Worm (Caenorhabditis elegans) whole organism, mixed stage, embryonic: Measurements from ENCODE around the gene clec-72.

ENCODE experiments used
- M03D4.4 ChIP-seq: sonication (generic microtip); optimal IDR thresholded peaks from 2 replicates; lab custom pipeline; 2017; ENCODE audit warnings: mild to moderate bottlenecking, missing genetic modification characterization, missing compliant biosample characterization
- bed-3 ChIP-seq: fragments of 200-800 bp; sonication (Bioruptor generic); optimal IDR thresholded peaks from 3 replicates; lab custom pipeline; 2018; ENCODE audit warnings: mild to moderate bottlenecking, missing genetic modification characterization, moderate library complexity, missing compliant biosample characterization
- blmp-1 ChIP-seq: fragments of 150-350 bp; optimal IDR thresholded peaks from 2 replicates; lab custom pipeline; 2014; ENCODE audit warnings: missing biosample characterization, missing genetic modification characterization
- ceh-39 ChIP-seq: fragments of 150-350 bp; optimal IDR thresholded peaks from 2 replicates; lab custom pipeline; 2014; ENCODE audit warnings: missing biosample characterization, missing genetic modification characterization
- ceh-43 ChIP-seq: fragments of 200-800 bp; sonication (Bioruptor generic); optimal IDR thresholded peaks from 2 replicates; lab custom pipeline; 2018; ENCODE audit warnings: mild to moderate bottlenecking, missing genetic modification characterization, moderate library complexity, missing compliant biosample characterization
- ces-1 ChIP-seq: fragments of 150-350 bp; optimal IDR thresholded peaks from 2 replicates; lab custom pipeline; 2014; ENCODE audit warnings: missing biosample characterization, missing genetic modification reagents, missing genetic modification characterization
- cnd-1 ChIP-seq: fragments of 200-800 bp; sonication (Bioruptor generic); optimal IDR thresholded peaks from 2 replicates; lab custom pipeline; 2018; ENCODE audit warnings: mild to moderate bottlenecking, missing genetic modification characterization, missing compliant biosample characterization
- drap-1 ChIP-seq: fragments of 200-800 bp; sonication (Bioruptor generic); optimal IDR thresholded peaks from 3 replicates; lab custom pipeline; 2018; ENCODE audit warnings: mild to moderate bottlenecking, missing genetic modification characterization, missing compliant biosample characterization
- elt-1 ChIP-seq: sonication (generic microtip); optimal IDR thresholded peaks from 2 replicates; lab custom pipeline; 2017; ENCODE audit warnings: missing genetic modification characterization, mild to moderate bottlenecking, missing compliant biosample characterization, antibody characterized with exemption, moderate library complexity, borderline replicate concordance; ENCODE audit not compliant: insufficient read depth
- elt-3 ChIP-seq: fragments of 150-350 bp; optimal IDR thresholded peaks from 2 replicates; lab custom pipeline; 2014; ENCODE audit warnings: missing biosample characterization, missing genetic modification characterization
- ham-2 ChIP-seq: fragments of 200-800 bp; sonication (Bioruptor generic); optimal IDR thresholded peaks from 2 replicates; lab custom pipeline; 2018; ENCODE audit warnings: mild to moderate bottlenecking, missing genetic modification characterization, missing compliant biosample characterization
- hlh-1 ChIP-seq: fragments of 150-350 bp; optimal IDR thresholded peaks from 2 replicates; lab custom pipeline; 2014; ENCODE audit warnings: missing biosample characterization, missing genetic modification reagents, missing genetic modification characterization
- lin-32 ChIP-seq: fragments of 200-800 bp; sonication (Bioruptor generic); optimal IDR thresholded peaks from 2 replicates; lab custom pipeline; 2018; ENCODE audit warnings: mild to moderate bottlenecking, missing genetic modification characterization, missing compliant biosample characterization
- lsy-2 ChIP-seq: fragments of 150-350 bp; optimal IDR thresholded peaks from 2 replicates; lab custom pipeline; 2014; ENCODE audit warnings: missing biosample characterization, missing genetic modification characterization
- mab-5 ChIP-seq: fragments of 150-350 bp; optimal IDR thresholded peaks from 2 replicates; lab custom pipeline; 2014; ENCODE audit warnings: missing biosample characterization, missing genetic modification characterization
- mep-1 ChIP-seq: fragments of 150-350 bp; optimal IDR thresholded peaks from 2 replicates; lab custom pipeline; 2017; ENCODE audit warnings: missing biosample characterization, missing genetic modification reagents, missing genetic modification characterization, inconsistent platforms
- mls-2 ChIP-seq: sonication (generic microtip); optimal IDR thresholded peaks from 2 replicates; lab custom pipeline; 2016; ENCODE audit warnings: mild to moderate bottlenecking, missing genetic modification characterization, moderate library complexity, missing compliant biosample characterization
- nhr-12 ChIP-seq: fragments of 150-350 bp; optimal IDR thresholded peaks from 2 replicates; lab custom pipeline; 2014; ENCODE audit warnings: missing biosample characterization, missing genetic modification characterization
- nhr-2 ChIP-seq: fragments of 150-350 bp; optimal IDR thresholded peaks from 2 replicates; lab custom pipeline; 2014; ENCODE audit warnings: missing biosample characterization, missing genetic modification characterization
- nhr-237 ChIP-seq: fragments of 150-350 bp; optimal IDR thresholded peaks from 2 replicates; lab custom pipeline; 2014; ENCODE audit warnings: missing biosample characterization, missing genetic modification characterization
- nhr-28 ChIP-seq: fragments of 150-350 bp; optimal IDR thresholded peaks from 2 replicates; lab custom pipeline; 2014; ENCODE audit warnings: missing biosample characterization, missing genetic modification characterization
- nhr-76 ChIP-seq: sonication (generic microtip); optimal IDR thresholded peaks from 2 replicates; lab custom pipeline; 2017; ENCODE audit warnings: missing biosample characterization, missing genetic modification characterization
- pha-4 ChIP-seq: fragments of 150-350 bp; optimal IDR thresholded peaks from 2 replicates; lab custom pipeline; 2018; ENCODE audit warnings: missing biosample characterization, missing genetic modification reagents, missing genetic modification characterization
- sem-2 ChIP-seq: fragments of 200-800 bp; sonication (Bioruptor generic); optimal IDR thresholded peaks from 2 replicates; lab custom pipeline; 2018; ENCODE audit warnings: mild to moderate bottlenecking, missing genetic modification characterization, missing compliant biosample characterization
- snpc-4 ChIP-seq: fragments of 150-350 bp; optimal IDR thresholded peaks from 2 replicates; lab custom pipeline; 2014; ENCODE audit warnings: missing biosample characterization, missing genetic modification characterization
- sptf-1 ChIP-seq: sonication (generic microtip); optimal IDR thresholded peaks from 2 replicates; lab custom pipeline; 2017; ENCODE audit warnings: mild to moderate bottlenecking, missing genetic modification characterization, moderate library complexity, missing compliant biosample characterization
- tbx-8 ChIP-seq: fragments of 200-800 bp; sonication (Bioruptor generic); optimal IDR thresholded peaks from 2 replicates; lab custom pipeline; 2018; ENCODE audit warnings: mild to moderate bottlenecking, missing genetic modification characterization, moderate library complexity, missing compliant biosample characterization
- unc-120 ChIP-seq: sonication (generic microtip); optimal IDR thresholded peaks from 2 replicates; lab custom pipeline; 2017; ENCODE audit warnings: missing genetic modification characterization, missing compliant biosample characterization; ENCODE audit not compliant: poor library complexity, severe bottlenecking
- unc-39 ChIP-seq: fragments of 150-350 bp; optimal IDR thresholded peaks from 2 replicates; lab custom pipeline; 2014; ENCODE audit warnings: missing biosample characterization, missing genetic modification characterization
- unc-62 ChIP-seq: fragments of 150-350 bp; optimal IDR thresholded peaks from 2 replicates; lab custom pipeline; 2014; ENCODE audit warnings: missing biosample characterization, missing genetic modification reagents, missing genetic modification characterization

Gene clec-72

DNA sequence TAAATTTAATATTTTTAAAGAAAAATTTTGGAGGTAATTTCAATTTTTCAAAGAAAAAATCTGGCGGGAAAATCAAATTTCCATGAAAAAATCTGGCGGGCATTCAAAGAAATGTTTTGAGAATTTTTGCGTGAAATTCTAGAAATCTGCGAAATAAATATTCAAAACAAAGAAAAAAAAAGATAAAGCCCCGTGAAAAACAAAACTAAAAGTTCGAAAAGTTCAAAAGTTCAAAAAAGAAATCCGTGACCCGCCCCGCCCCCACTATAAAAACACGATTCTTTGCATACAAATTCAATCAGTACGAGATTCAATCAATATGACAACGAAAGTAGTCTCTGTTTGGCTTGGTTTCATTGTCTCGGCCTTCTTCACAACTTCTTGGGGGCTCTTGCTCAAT, 28.4 kb downstream of the clec-72 start, which contains the start of gene clec-79:
Gene clec-79 (plus strand): TSS at position 301 of the 400 bp plus-strand sequence.
- no peak for TF ChIP-seq snpc-4 (tag; lab: Kevin White, UChicago)
- no peak for TF ChIP-seq mep-1
- no peak for TF ChIP-seq ham-2 (GFP tag; lab: Kevin White, UChicago)
- TF ChIP-seq blmp-1 (tag; lab: Kevin White, UChicago): no peak
- TF ChIP-seq, all 35 proteins: peak for 0

DNA sequence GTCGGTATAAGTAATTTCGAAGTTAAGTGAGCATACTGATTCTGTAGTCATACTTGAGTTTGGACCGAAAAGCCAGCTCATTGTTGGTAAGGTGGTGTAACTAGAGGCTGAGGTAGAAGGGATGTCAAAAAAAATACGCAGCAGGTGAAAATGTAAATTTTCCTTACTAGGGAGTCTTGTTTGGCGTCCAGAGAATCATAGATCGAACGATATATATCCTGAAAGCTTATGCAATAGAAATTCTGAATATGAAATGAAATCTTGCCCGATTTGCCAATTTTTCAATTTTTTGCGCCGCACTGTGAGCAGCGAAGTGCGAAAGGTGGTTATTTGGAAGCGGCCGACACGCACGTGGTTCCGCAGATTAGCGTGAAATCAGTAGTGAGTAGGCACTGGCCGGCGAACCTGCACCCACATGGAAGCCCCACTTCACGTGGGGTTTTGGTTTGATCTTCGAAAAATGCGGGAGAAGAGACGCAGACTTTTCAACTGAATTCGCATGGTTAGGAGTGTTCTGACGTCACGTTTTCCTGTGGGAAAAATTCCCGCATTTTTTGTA, 33.4 kb downstream of the clec-72 start, which contains the start of gene srh-220:
Gene srh-220 (minus strand): TSS at position 51 of the 559 bp plus-strand sequence.
- no peak for TF ChIP-seq nhr-28
- no peak for TF ChIP-seq bed-3 (GFP tag; lab: Kevin White, UChicago)
- TF ChIP-seq elt-1 (tag; lab: Kevin White, UChicago): no peak
- TF ChIP-seq mep-1: no peak
- TF ChIP-seq nhr-76 (tag; lab: Kevin White, UChicago): no peak
- no peak for TF ChIP-seq unc-62 (GFP tag; lab: Kevin White, UChicago)
- no peak for TF ChIP-seq snpc-4 (tag; lab: Kevin White, UChicago)
- no peak for TF ChIP-seq blmp-1 (tag; lab: Kevin White, UChicago)
- TF ChIP-seq unc-120 (tag; lab: Kevin White, UChicago): no peak
- TF ChIP-seq pha-4 (tag; lab: Kevin White, UChicago): no peak
- TF ChIP-seq sptf-1 (tag; lab: Kevin White, UChicago): no peak
- no peak for TF ChIP-seq ceh-43 (GFP tag; lab: Kevin White, UChicago)
- no peak for TF ChIP-seq ceh-39 (tag; lab: Kevin White, UChicago)
- no peak for TF ChIP-seq lin-32 (GFP tag; lab: Kevin White, UChicago)
- no peak for TF ChIP-seq nhr-237 (tag; lab: Kevin White, UChicago)
- TF ChIP-seq ces-1 (GFP tag; lab: Kevin White, UChicago): no peak
- TF ChIP-seq mls-2: no peak
- no peak for TF ChIP-seq M03D4.4
- TF ChIP-seq tbx-8 (GFP tag; lab: Kevin White, UChicago): no peak
- TF ChIP-seq cnd-1: no peak

DNA sequence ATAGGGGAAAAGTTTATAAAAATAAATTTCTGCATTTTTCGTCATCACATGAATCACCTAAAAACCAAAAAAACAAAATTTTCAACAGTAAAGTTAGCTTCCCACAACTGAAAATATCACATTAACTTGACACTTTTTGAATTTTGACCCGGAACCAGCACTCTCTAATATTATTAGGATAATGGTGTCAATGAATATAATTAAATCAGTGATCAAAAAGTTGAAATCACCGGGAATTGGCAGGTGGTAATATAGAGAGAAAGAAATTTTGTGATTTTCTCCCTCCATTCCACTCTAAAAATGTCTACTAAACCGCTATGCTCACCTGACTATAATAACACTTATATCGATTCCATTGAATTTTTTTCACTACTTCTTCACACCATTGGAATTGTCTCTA, 34.9 kb downstream of the clec-72 start, which contains the start of gene srh-222:
Gene srh-222 (plus strand): TSS at position 301 of the 400 bp plus-strand sequence.
- TF ChIP-seq ces-1 (GFP tag; lab: Kevin White, UChicago) (no peak), ham-2 (GFP tag; lab: Kevin White, UChicago) (no peak), nhr-28 (no peak), ceh-43 (GFP tag; lab: Kevin White, UChicago) (no peak), pha-4 (tag; lab: Kevin White, UChicago) (no peak), nhr-237 (tag; lab: Kevin White, UChicago) (no peak), tbx-8 (GFP tag; lab: Kevin White, UChicago) (no peak), unc-120 (tag; lab: Kevin White, UChicago) (no peak), bed-3 (GFP tag; lab: Kevin White, UChicago) (no peak), M03D4.4 (no peak), lsy-2 (tag; lab: Kevin White, UChicago) (no peak), hlh-1 (tag; lab: Kevin White, UChicago) (no peak), unc-62 (GFP tag; lab: Kevin White, UChicago) (no peak), ceh-39 (tag; lab: Kevin White, UChicago) (no peak), nhr-76 (tag; lab: Kevin White, UChicago) (no peak), cnd-1 (no peak), mep-1 (no peak)

DNA sequence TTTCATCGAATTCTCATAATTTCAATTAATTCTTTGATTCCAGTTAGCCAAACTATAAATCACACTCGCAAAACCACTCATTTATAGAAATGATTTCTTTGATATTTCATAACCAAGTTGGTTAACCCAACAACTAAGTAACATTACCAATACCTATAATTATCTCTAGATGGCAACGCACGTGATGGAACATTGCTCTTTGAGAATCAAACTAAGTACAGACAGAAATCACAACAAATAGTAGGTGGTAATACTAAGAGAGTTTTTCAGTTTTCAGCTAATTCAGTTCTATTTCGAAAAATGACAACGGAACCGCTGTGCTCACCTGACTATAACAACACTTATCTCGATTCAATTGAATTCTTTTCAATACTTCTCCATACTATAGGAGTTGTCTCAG, 37.0 kb downstream of the clec-72 start, which contains the start of gene srh-223:
Gene srh-223 (plus strand): TSS at position 301 of the 400 bp plus-strand sequence.
- TF ChIP-seq lin-32 (GFP tag; lab: Kevin White, UChicago): no peak
- no peak for TF ChIP-seq ces-1 (GFP tag; lab: Kevin White, UChicago)
- TF ChIP-seq nhr-237 (tag; lab: Kevin White, UChicago): no peak
- no peak for TF ChIP-seq elt-3 (tag; lab: Kevin White, UChicago)
- TF ChIP-seq cnd-1: no peak
- no peak for TF ChIP-seq nhr-12 (tag; lab: Kevin White, UChicago)
- no peak for TF ChIP-seq nhr-2 (tag; lab: Kevin White, UChicago)
- no peak for TF ChIP-seq sem-2
- TF ChIP-seq nhr-28: no peak
- no peak for TF ChIP-seq elt-1 (tag; lab: Kevin White, UChicago)
- TF ChIP-seq hlh-1 (tag; lab: Kevin White, UChicago): no peak
- TF ChIP-seq blmp-1 (tag; lab: Kevin White, UChicago): no peak
- TF ChIP-seq mep-1: no peak

DNA sequence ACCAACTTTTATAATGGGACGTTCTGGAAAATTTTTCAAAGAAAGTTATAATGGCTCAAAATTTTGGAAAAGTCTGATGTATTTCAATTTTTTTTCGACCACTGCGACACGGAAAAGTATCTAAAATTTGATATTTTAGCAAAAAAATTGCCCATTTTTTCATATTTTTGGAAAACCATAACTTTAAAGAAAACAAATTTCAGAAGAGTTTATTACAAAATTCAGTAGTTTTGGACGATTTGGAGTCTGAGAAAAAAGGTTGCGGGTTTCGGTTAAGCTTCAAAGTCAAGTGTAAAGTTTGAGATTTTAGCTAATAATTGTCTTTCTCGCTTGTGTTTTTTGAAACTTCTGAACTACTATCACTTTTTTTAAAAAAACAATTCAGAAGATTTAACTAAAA, 43.5 kb downstream of the clec-72 start:
- no peak for TF ChIP-seq lin-32 (GFP tag; lab: Kevin White, UChicago)
- TF ChIP-seq blmp-1 (tag; lab: Kevin White, UChicago): no peak
- no peak for TF ChIP-seq mep-1
- TF ChIP-seq ces-1 (GFP tag; lab: Kevin White, UChicago): no peak
- no peak for TF ChIP-seq unc-39
- TF ChIP-seq drap-1 (GFP tag; lab: Kevin White, UChicago): no peak
- TF ChIP-seq cnd-1: no peak
- TF ChIP-seq hlh-1 (tag; lab: Kevin White, UChicago): no peak
- no peak for TF ChIP-seq snpc-4 (tag; lab: Kevin White, UChicago)
- TF ChIP-seq mab-5: no peak
- no peak for TF ChIP-seq sptf-1 (tag; lab: Kevin White, UChicago)
- TF ChIP-seq lsy-2 (tag; lab: Kevin White, UChicago): no peak
